Fruit fly (Drosophila melanogaster) whole organism, embryonic: ENCODE results near the gene Tango5.
A peak's percentile ranks its signal among the peaks of the same experiment; 100 is the strongest.

Source experiments
- Bteb2 ChIP-seq: fragments of 200-800 bp; sonication (Bioruptor generic); optimal IDR thresholded peaks from 2 replicates; lab custom pipeline; 2016; ENCODE audit warnings: missing biosample characterization, missing genetic modification characterization
- CG10209 ChIP-seq: fragments of 200-800 bp; sonication (Bioruptor generic); optimal IDR thresholded peaks from 3 replicates; lab custom pipeline; 2017; ENCODE audit warnings: missing biosample characterization, mild to moderate bottlenecking, missing genetic modification characterization, missing genetic modification reagents
- CG10462 ChIP-seq: fragments of 200-800 bp; sonication (Bioruptor generic); optimal IDR thresholded peaks from 2 replicates; lab custom pipeline; 2016; ENCODE audit warnings: missing biosample characterization, missing genetic modification characterization
- CG11085 ChIP-seq: fragments of 200-800 bp; sonication (Bioruptor generic); IDR thresholded peaks from 2 replicates; pipeline ENCODE4 v1.3.6; 2022; ENCODE audit warnings: missing biosample characterization, missing genetic modification characterization
- CG11560 ChIP-seq: fragments of 200-800 bp; sonication (Bioruptor generic); IDR thresholded peaks from 3 replicates; pipeline ENCODE4 v1.3.6; 2022; ENCODE audit warnings: missing biosample characterization, missing genetic modification characterization
- CG12236 ChIP-seq: fragments of 200-800 bp; sonication (Bioruptor generic); optimal IDR thresholded peaks from 2 replicates; lab custom pipeline; 2016; ENCODE audit warnings: missing biosample characterization, missing genetic modification characterization
- CG13123 ChIP-seq: fragments of 200-800 bp; sonication (Bioruptor generic); optimal IDR thresholded peaks from 2 replicates; lab custom pipeline; 2016; ENCODE audit warnings: missing biosample characterization, missing genetic modification characterization
- CG14014 ChIP-seq: fragments of 200-800 bp; sonication (Bioruptor generic); IDR thresholded peaks from 2 replicates; pipeline ENCODE4 v1.3.6; 2022; ENCODE audit warnings: missing biosample characterization, missing genetic modification characterization
- CG14050 ChIP-seq: fragments of 200-800 bp; sonication (Bioruptor generic); IDR thresholded peaks from 3 replicates; pipeline ENCODE4 v1.3.6; 2022; ENCODE audit warnings: missing biosample characterization, missing genetic modification characterization
- CG14441 ChIP-seq: fragments of 200-800 bp; sonication (Bioruptor generic); IDR thresholded peaks from 2 replicates; pipeline ENCODE4 v1.3.6; 2022; ENCODE audit warnings: missing biosample characterization, missing genetic modification characterization
- CG1529 ChIP-seq: fragments of 200-800 bp; sonication (Bioruptor generic); optimal IDR thresholded peaks from 3 replicates; lab custom pipeline; 2018; ENCODE audit warnings: missing biosample characterization, missing genetic modification characterization
- CG16863 ChIP-seq: fragments of 200-800 bp; sonication (Bioruptor generic); optimal IDR thresholded peaks from 3 replicates; lab custom pipeline; 2016; ENCODE audit warnings: missing biosample characterization, missing genetic modification characterization
- CG17829 ChIP-seq: fragments of 200-800 bp; optimal IDR thresholded peaks from 2 replicates; lab custom pipeline; 2019; ENCODE audit warnings: missing biosample characterization, mild to moderate bottlenecking, missing genetic modification characterization, moderate library complexity
- CG2199 ChIP-seq: fragments of 200-800 bp; sonication (Bioruptor generic); IDR thresholded peaks from 3 replicates; pipeline ENCODE4 v1.3.6; 2022; ENCODE audit warnings: missing biosample characterization, missing genetic modification characterization
- CG32532 ChIP-seq: fragments of 200-800 bp; sonication (Bioruptor generic); IDR thresholded peaks from 2 replicates; pipeline ENCODE4 v1.3.6; 2022; ENCODE audit warnings: missing biosample characterization, missing genetic modification characterization
- CG3281 ChIP-seq: fragments of 200-800 bp; sonication (Bioruptor generic); optimal IDR thresholded peaks from 3 replicates; lab custom pipeline; 2017; ENCODE audit warnings: missing biosample characterization, mild to moderate bottlenecking, missing genetic modification characterization
- CG34224 ChIP-seq: fragments of 200-800 bp; sonication (Bioruptor generic); IDR thresholded peaks from 3 replicates; pipeline ENCODE4 v1.3.6; 2022; ENCODE audit warnings: missing biosample characterization, missing genetic modification characterization; ENCODE audit not compliant: partially characterized antibody
- CG6683 ChIP-seq: fragments of 200-800 bp; sonication (Bioruptor generic); optimal IDR thresholded peaks from 2 replicates; lab custom pipeline; 2017; ENCODE audit warnings: missing biosample characterization, mild to moderate bottlenecking, missing genetic modification characterization, missing genetic modification reagents
- CG7271 ChIP-seq: fragments of 200-800 bp; sonication (Bioruptor generic); optimal IDR thresholded peaks from 2 replicates; lab custom pipeline; 2018; ENCODE audit warnings: missing biosample characterization, mild to moderate bottlenecking, missing genetic modification characterization, moderate library complexity
- CG8944 ChIP-seq: fragments of 200-800 bp; sonication (Bioruptor generic); optimal IDR thresholded peaks from 3 replicates; lab custom pipeline; 2016; ENCODE audit warnings: missing biosample characterization, missing genetic modification characterization
- CG9817 ChIP-seq: fragments of 200-800 bp; sonication (Bioruptor generic); optimal IDR thresholded peaks from 2 replicates; lab custom pipeline; 2018; ENCODE audit warnings: missing biosample characterization, mild to moderate bottlenecking, missing genetic modification characterization, moderate library complexity
- Gsc ChIP-seq: fragments of 200-800 bp; sonication (Bioruptor generic); IDR thresholded peaks from 2 replicates; pipeline ENCODE4 v1.3.6; 2022; ENCODE audit warnings: missing biosample characterization, missing genetic modification characterization
- HmgZ ChIP-seq: fragments of 200-800 bp; sonication (Bioruptor generic); optimal IDR thresholded peaks from 2 replicates; lab custom pipeline; 2018; ENCODE audit warnings: missing biosample characterization, mild to moderate bottlenecking, missing genetic modification characterization
- Hr78 ChIP-seq, 2 experiments: fragments of 200-800 bp in 1 of 2; fragments of >200 bp in 1 of 2; sonication (Bioruptor generic) in 1 of 2; optimal IDR thresholded peaks; 2 replicates each; lab custom pipeline; 2017 to 2019; ENCODE audit warnings: missing biosample characterization in 2 of 2, missing genetic modification characterization in 2 of 2, mild to moderate bottlenecking in 1 of 2, moderate library complexity in 1 of 2
- MBD-R2 ChIP-seq: fragments of 200-800 bp; sonication (Bioruptor generic); IDR thresholded peaks from 2 replicates; pipeline ENCODE4 v1.3.6; 2022; ENCODE audit warnings: missing biosample characterization, missing genetic modification characterization
- Mes4 ChIP-seq: fragments of 200-800 bp; sonication (Bioruptor generic); optimal IDR thresholded peaks from 2 replicates; lab custom pipeline; 2016; ENCODE audit warnings: missing biosample characterization, missing genetic modification characterization
- PHDP ChIP-seq: fragments of 200-800 bp; sonication (Bioruptor generic); optimal IDR thresholded peaks from 3 replicates; lab custom pipeline; 2018; ENCODE audit warnings: missing biosample characterization, mild to moderate bottlenecking, missing genetic modification characterization, moderate library complexity
- Poxn ChIP-seq: fragments of 200-800 bp; sonication (Bioruptor generic); IDR thresholded peaks from 2 replicates; pipeline ENCODE4 v1.3.6; 2022; ENCODE audit warnings: missing biosample characterization, missing genetic modification characterization
- Rx ChIP-seq: fragments of 200-800 bp; sonication (Bioruptor generic); IDR thresholded peaks from 2 replicates; pipeline ENCODE4 v1.3.6; 2022; ENCODE audit warnings: missing biosample characterization, missing genetic modification characterization
- Scr ChIP-seq: fragments of 200-800 bp; sonication (Bioruptor generic); IDR thresholded peaks from 2 replicates; pipeline ENCODE4 v1.3.6; 2022; ENCODE audit warnings: missing biosample characterization, missing genetic modification characterization; ENCODE audit not compliant: partially characterized antibody
- Sin3A ChIP-seq: fragments of >200 bp; optimal IDR thresholded peaks from 2 replicates; lab custom pipeline; 2018
- Six4 ChIP-seq: fragments of 200-800 bp; sonication (Bioruptor generic); optimal IDR thresholded peaks from 2 replicates; lab custom pipeline; 2016; ENCODE audit warnings: missing biosample characterization, missing genetic modification characterization
- Sry-δ ChIP-seq: fragments of 200-800 bp; sonication (Bioruptor generic); optimal IDR thresholded peaks from 2 replicates; lab custom pipeline; 2016; ENCODE audit warnings: missing biosample characterization, missing genetic modification characterization
- Usf ChIP-seq: fragments of 200-800 bp; sonication (Bioruptor generic); optimal IDR thresholded peaks from 2 replicates; lab custom pipeline; 2017; ENCODE audit warnings: missing genotype, missing biosample characterization, missing genetic modification characterization
- bowl ChIP-seq: fragments of 200-800 bp; sonication (Bioruptor generic); IDR thresholded peaks from 2 replicates; pipeline ENCODE4 v1.3.6; 2022; ENCODE audit warnings: missing biosample characterization, missing genetic modification characterization
- croc ChIP-seq: fragments of 200-800 bp; sonication (Bioruptor generic); conservative IDR thresholded peaks from 3 replicates; pipeline ENCODE4 v1.3.6; 2022; ENCODE audit warnings: missing biosample characterization, missing genetic modification characterization
- crp ChIP-seq, 2 experiments: fragments of 200-800 bp; sonication (Bioruptor generic); optimal IDR thresholded peaks; 2 replicates in 1 of 2; 3 replicates in 1 of 2; lab custom pipeline; 2017; ENCODE audit warnings: missing biosample characterization in 2 of 2, missing genetic modification characterization in 2 of 2, mild to moderate bottlenecking in 1 of 2, moderate library complexity in 1 of 2
- dati ChIP-seq: fragments of 200-800 bp; sonication (Bioruptor generic); IDR thresholded peaks from 2 replicates; pipeline ENCODE4 v1.3.6; 2022; ENCODE audit warnings: missing biosample characterization, missing genetic modification characterization
- her ChIP-seq: fragments of 200-800 bp; sonication (Bioruptor generic); optimal IDR thresholded peaks from 2 replicates; lab custom pipeline; 2016; ENCODE audit warnings: missing biosample characterization, missing genetic modification characterization
- lbe ChIP-seq: fragments of 200-800 bp; sonication (Bioruptor generic); optimal IDR thresholded peaks from 2 replicates; lab custom pipeline; 2016; ENCODE audit warnings: missing biosample characterization, mild to moderate bottlenecking, missing genetic modification characterization
- sisA ChIP-seq: fragments of 200-800 bp; sonication (Bioruptor generic); IDR thresholded peaks from 2 replicates; pipeline ENCODE4 v1.3.6; 2022; ENCODE audit warnings: missing biosample characterization, missing genetic modification characterization
- ttk ChIP-seq: fragments of 200-800 bp; sonication (Bioruptor generic); IDR thresholded peaks from 2 replicates; pipeline ENCODE4 v2.1.2; 2022; ENCODE audit warnings: missing biosample characterization, missing genetic modification characterization
- twi ChIP-seq: fragments of 200-800 bp; optimal IDR thresholded peaks from 2 replicates; lab custom pipeline; 2019; ENCODE audit warnings: missing biosample characterization, mild to moderate bottlenecking, missing genetic modification characterization, moderate library complexity
- unpg ChIP-seq: fragments of 200-800 bp; sonication (Bioruptor generic); optimal IDR thresholded peaks from 3 replicates; lab custom pipeline; 2018; ENCODE audit warnings: missing biosample characterization, mild to moderate bottlenecking, missing genetic modification characterization, moderate library complexity
- vvl ChIP-seq: fragments of 200-800 bp; sonication (Bioruptor generic); IDR thresholded peaks from 2 replicates; pipeline ENCODE4 v1.3.6; 2022; ENCODE audit warnings: missing biosample characterization, missing genetic modification characterization

Gene Tango5

DNA sequence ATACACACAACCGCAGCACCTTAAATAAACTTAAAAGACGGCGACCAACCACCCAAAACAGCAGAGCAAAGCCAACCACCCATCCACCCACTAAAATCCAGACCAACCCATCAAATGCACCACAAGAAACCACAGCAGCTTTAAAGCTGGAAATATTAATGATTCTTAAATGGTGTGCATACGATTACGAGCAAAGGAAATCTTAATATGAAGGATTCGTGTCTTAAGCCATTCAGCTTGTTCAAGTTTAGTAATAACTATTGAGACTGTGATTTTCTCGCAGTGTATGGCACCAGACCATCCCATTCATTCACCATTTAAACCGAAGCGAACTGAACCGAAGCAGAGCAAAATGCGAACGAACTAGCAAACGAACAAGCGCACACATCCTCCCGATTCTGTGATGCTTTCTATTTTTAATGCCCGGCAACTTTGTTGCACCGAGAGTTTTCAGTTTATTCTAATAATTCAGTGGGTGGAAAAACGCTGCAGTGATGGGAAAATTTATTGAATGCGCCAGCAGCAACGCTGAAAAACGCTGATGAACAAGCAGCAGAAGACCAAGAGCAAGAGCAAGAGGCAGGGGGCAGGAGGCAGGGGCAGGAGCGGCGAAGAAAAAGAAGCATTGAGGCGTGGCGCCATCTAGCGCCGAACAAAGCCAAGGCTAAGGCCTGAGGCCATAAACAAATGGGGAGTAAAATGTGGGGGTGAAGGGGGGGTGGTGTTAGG, 26.6 kb downstream of the Tango5 start (continued):
- TF ChIP-seq Mes4 (GFP tag; lab: Kevin White, UChicago) = peak; percentile 85
- peak; percentile 34 for TF ChIP-seq Six4 (GFP tag; lab: Kevin White, UChicago)
- peak; percentile 62 for TF ChIP-seq her
- peak; percentile 86 for TF ChIP-seq CG14441
- peak; percentile 89 for TF ChIP-seq CG17829
- TF ChIP-seq CG32532 = peak; percentile 84
- peak; percentile 70 for TF ChIP-seq bowl (GFP tag; lab: Robert Waterston, UW)
- TF ChIP-seq CG13123 (GFP tag; lab: Kevin White, UChicago) = peak; percentile 13
- peak in 1 of 2 experiments; percentile 27 for TF ChIP-seq crp (GFP tag; optimal IDR thresholded peaks at IDR 0.05; lab: Kevin White, UChicago)
- peak; percentile 87 for TF ChIP-seq CG16863
- peak; percentile 55 for TF ChIP-seq CG8944 (GFP tag; lab: Kevin White, UChicago)
- peak; percentile 49 for TF ChIP-seq Sry-δ (GFP tag; lab: Kevin White, UChicago)
- no peak for TF ChIP-seq Scr (GFP tag; lab: Robert Waterston, UW)
- peak; percentile 86 for TF ChIP-seq CG14014
- peak; percentile 90 for TF ChIP-seq unpg (GFP tag; lab: Kevin White, UChicago)
- TF ChIP-seq twi (tag; lab: Kevin White, UChicago) = peak; percentile 62
- TF ChIP-seq PHDP (tag; lab: Kevin White, UChicago) = peak; percentile 88
- no peak for TF ChIP-seq CG34224 (GFP tag; lab: Robert Waterston, UW)
- no peak; the same call in 1 of the 2 replicates for TF ChIP-seq Gsc (GFP tag; lab: Robert Waterston, UW)
- TF ChIP-seq vvl (GFP tag; lab: Robert Waterston, UW) = peak; percentile 96
- peak; percentile 83 for TF ChIP-seq HmgZ (tag; lab: Kevin White, UChicago)
- peak; percentile 83 for TF ChIP-seq CG3281 (GFP tag; lab: Kevin White, UChicago)
- TF ChIP-seq CG11085 (GFP tag; lab: Robert Waterston, UW) = peak; percentile 81
- TF ChIP-seq CG7271 = no peak
- TF ChIP-seq CG6683 (GFP tag; lab: Kevin White, UChicago) = peak; percentile 80
- TF ChIP-seq CG10209 (GFP tag; lab: Kevin White, UChicago) = peak; percentile 85
- TF ChIP-seq CG9817 (tag; lab: Kevin White, UChicago) = peak; percentile 84
- TF ChIP-seq CG11560 (tag; lab: Robert Waterston, UW) = peak; percentile 58; the same call in 1 of the 3 replicates
- peak; percentile 65; the same call in 2 of the 3 replicates for TF ChIP-seq CG14050 (GFP tag; lab: Robert Waterston, UW)
- TF ChIP-seq Hr78 (GFP tag; optimal IDR thresholded peaks at IDR 0.05; lab: Kevin White, UChicago) = peak in 1 of 2 experiments; percentile 68
- no peak for TF ChIP-seq lbe (GFP tag; lab: Kevin White, UChicago)
- TF ChIP-seq Poxn (GFP tag; lab: Robert Waterston, UW) = no peak
- TF ChIP-seq sisA = peak; percentile 91
- peak; percentile 49; the same call in 1 of the 2 replicates for TF ChIP-seq MBD-R2 (GFP tag; lab: Robert Waterston, UW)
- peak; percentile 86 for TF ChIP-seq dati
- TF ChIP-seq Usf = peak; percentile 24
- no peak for TF ChIP-seq CG10462 (GFP tag; lab: Kevin White, UChicago)
- TF ChIP-seq Sin3A (lab: Kevin White, UChicago) = no peak
- peak; percentile 80 for TF ChIP-seq Rx
- peak; percentile 79 for TF ChIP-seq croc (GFP tag; lab: Robert Waterston, UW)
- TF ChIP-seq ttk (GFP tag; lab: Robert Waterston, UW) = peak; percentile 90
- TF ChIP-seq CG2199 (GFP tag; lab: Robert Waterston, UW) = peak; percentile 76; the same call in 2 of the 3 replicates
- peak; percentile 85 for TF ChIP-seq CG1529 (GFP tag; lab: Kevin White, UChicago)
- TF ChIP-seq Bteb2 (GFP tag; lab: Kevin White, UChicago) = peak; percentile 60
- peak; percentile 4 for TF ChIP-seq CG12236 (GFP tag; lab: Kevin White, UChicago)
